Worm (Caenorhabditis elegans) whole organism, young adult: Measurements from ENCODE around the gene Y25C1A.6.

Source experiments
- B0261.1 ChIP-seq: sonication (generic microtip); optimal IDR thresholded peaks from 2 replicates; lab custom pipeline; 2016; ENCODE audit warnings: mild to moderate bottlenecking, missing genetic modification characterization, moderate library complexity, missing compliant biosample characterization
- D2030.7 ChIP-seq: fragments of 200-800 bp; sonication (Bioruptor generic); IDR thresholded peaks from 2 replicates; pipeline ENCODE4 v1.3.6; 2022; ENCODE audit warnings: missing genetic modification reagents, missing genetic modification characterization, missing compliant biosample characterization
- F22D6.2 ChIP-seq: sonication (generic microtip); optimal IDR thresholded peaks from 2 replicates; lab custom pipeline; 2016; ENCODE audit warnings: mild to moderate bottlenecking, missing genetic modification characterization, missing compliant biosample characterization
- F23B12.7 ChIP-seq: sonication (generic microtip); optimal IDR thresholded peaks from 2 replicates; lab custom pipeline; 2017; ENCODE audit warnings: missing genetic modification characterization, mild to moderate bottlenecking, missing compliant biosample characterization, antibody characterized with exemption, moderate library complexity; ENCODE audit not compliant: insufficient read depth
- F37B4.10 ChIP-seq: fragments of 200-800 bp; sonication (Bioruptor generic); IDR thresholded peaks from 2 replicates; pipeline ENCODE4 v1.3.6; 2022; ENCODE audit warnings: missing genetic modification characterization, missing compliant biosample characterization
- F39B2.1 ChIP-seq: fragments of 200-800 bp; sonication (Bioruptor generic); IDR thresholded peaks from 2 replicates; pipeline ENCODE4 v1.3.6; 2022; ENCODE audit warnings: missing genetic modification reagents, missing genetic modification characterization, missing compliant biosample characterization
- ZK185.1 ChIP-seq: sonication (generic microtip); optimal IDR thresholded peaks from 2 replicates; lab custom pipeline; 2016; ENCODE audit warnings: mild to moderate bottlenecking, missing genetic modification characterization, missing compliant biosample characterization; ENCODE audit not compliant: poor library complexity, severe bottlenecking
- ama-1 ChIP-seq, 3 experiments: fragments of 150-350 bp in 1 of 3; sonication (generic microtip) in 2 of 3; optimal IDR thresholded peaks; 2 replicates each; lab custom pipeline; 2014 to 2018; ENCODE audit warnings: missing biosample characterization in 2 of 3, missing genetic modification characterization in 2 of 3, missing genetic modification reagents in 2 of 3
- aptf-2 ChIP-seq: fragments of 200-800 bp; sonication (Bioruptor generic); conservative IDR thresholded peaks from 2 replicates; pipeline ENCODE4 v1.3.6; 2022; ENCODE audit warnings: missing genetic modification reagents, missing genetic modification characterization, missing compliant biosample characterization
- bed-1 ChIP-seq: fragments of 200-800 bp; sonication (Bioruptor generic); IDR thresholded peaks from 2 replicates; pipeline ENCODE4 v1.3.6; 2022; ENCODE audit warnings: missing genetic modification reagents, missing genetic modification characterization, missing compliant biosample characterization
- bed-2 ChIP-seq: fragments of 200-800 bp; sonication (Bioruptor generic); IDR thresholded peaks from 2 replicates; pipeline ENCODE4 v1.3.6; 2022; ENCODE audit warnings: missing genetic modification reagents, missing genetic modification characterization, missing compliant biosample characterization
- ccch-3 ChIP-seq: fragments of 200-800 bp; sonication (Bioruptor generic); optimal IDR thresholded peaks from 2 replicates; lab custom pipeline; 2018; ENCODE audit warnings: mild to moderate bottlenecking, missing genetic modification characterization, missing compliant biosample characterization
- cebp-2 ChIP-seq: fragments of 200-800 bp; sonication (Bioruptor generic); IDR thresholded peaks from 2 replicates; pipeline ENCODE4 v1.3.6; 2022; ENCODE audit warnings: missing genetic modification characterization, missing compliant biosample characterization
- ceh-100 ChIP-seq: fragments of 200-800 bp; sonication (Bioruptor generic); IDR thresholded peaks from 2 replicates; pipeline ENCODE4 v1.3.6; 2022; ENCODE audit warnings: missing genetic modification reagents, missing genetic modification characterization, missing compliant biosample characterization
- ceh-58 ChIP-seq: fragments of 200-800 bp; sonication (Bioruptor generic); IDR thresholded peaks from 2 replicates; pipeline ENCODE4 v1.3.6; 2022; ENCODE audit warnings: missing genetic modification characterization, missing compliant biosample characterization
- hmg-1.2 ChIP-seq: fragments of 200-800 bp; sonication (Bioruptor generic); IDR thresholded peaks from 2 replicates; pipeline ENCODE4 v1.3.6; 2022; ENCODE audit warnings: missing genetic modification reagents, missing genetic modification characterization, missing compliant biosample characterization
- hmg-20 ChIP-seq: fragments of 200-800 bp; sonication (Bioruptor generic); IDR thresholded peaks from 2 replicates; pipeline ENCODE4 v1.3.6; 2022; ENCODE audit warnings: missing genetic modification reagents, missing genetic modification characterization, missing compliant biosample characterization
- madf-3 ChIP-seq: fragments of 200-800 bp; sonication (Bioruptor generic); IDR thresholded peaks from 2 replicates; pipeline ENCODE4 v1.3.6; 2022; ENCODE audit warnings: missing genetic modification reagents, missing genetic modification characterization, missing compliant biosample characterization
- madf-8 ChIP-seq: fragments of 200-800 bp; sonication (Bioruptor generic); conservative IDR thresholded peaks from 2 replicates; pipeline ENCODE4 v1.3.6; 2022; ENCODE audit warnings: missing genetic modification reagents, missing genetic modification characterization, missing compliant biosample characterization
- mcd-1 ChIP-seq: fragments of 200-800 bp; sonication (Bioruptor generic); IDR thresholded peaks from 2 replicates; pipeline ENCODE4 v1.3.6; 2022; ENCODE audit warnings: missing genetic modification reagents, missing genetic modification characterization, missing compliant biosample characterization
- mel-28 ChIP-seq: sonication (generic microtip); optimal IDR thresholded peaks from 2 replicates; lab custom pipeline; 2016; ENCODE audit warnings: borderline replicate concordance, mild to moderate bottlenecking, missing genetic modification characterization, missing compliant biosample characterization
- nhr-80 ChIP-seq: sonication (generic microtip); optimal IDR thresholded peaks from 2 replicates; lab custom pipeline; 2016; ENCODE audit warnings: missing genetic modification characterization, missing compliant biosample characterization
- pha-4 ChIP-seq: fragments of 150-350 bp; sonication (generic microtip); optimal IDR thresholded peaks from 2 replicates; lab custom pipeline; 2014; ENCODE audit warnings: missing biosample characterization, missing genetic modification reagents, missing genetic modification characterization
- rpc-1 ChIP-seq, 2 experiments: fragments of 150-350 bp in 1 of 2; sonication (generic microtip) in 1 of 2; optimal IDR thresholded peaks; 2 replicates each; lab custom pipeline; 2014 to 2018; ENCODE audit warnings: missing biosample characterization in 1 of 2, missing genetic modification characterization in 1 of 2, missing genetic modification reagents in 1 of 2, missing genotype in 1 of 2
- snpc-3.4 ChIP-seq: sonication (generic microtip); optimal IDR thresholded peaks from 2 replicates; lab custom pipeline; 2017; ENCODE audit warnings: missing genetic modification characterization, mild to moderate bottlenecking, missing compliant biosample characterization, antibody characterized with exemption, moderate library complexity, missing genotype, missing genetic modification reagents
- snpc-4 ChIP-seq, 5 experiments: fragments of 150-350 bp in 1 of 5; sonication (generic microtip) in 4 of 5; optimal IDR thresholded peaks; 2 replicates each; lab custom pipeline; 2014 to 2018; ENCODE audit warnings: missing genetic modification characterization in 5 of 5, missing biosample characterization in 3 of 5, antibody characterized with exemption in 2 of 5, mild to moderate bottlenecking in 2 of 5, missing compliant biosample characterization in 2 of 5, missing genotype in 2 of 5, moderate library complexity in 2 of 5, missing genetic modification reagents in 1 of 5
- sptf-2 ChIP-seq: fragments of 200-800 bp; sonication (Bioruptor generic); optimal IDR thresholded peaks from 2 replicates; lab custom pipeline; 2018; ENCODE audit warnings: mild to moderate bottlenecking, missing genetic modification characterization, missing compliant biosample characterization
- tbp1 ChIP-seq: fragments of 200-800 bp; sonication (Bioruptor generic); optimal IDR thresholded peaks from 2 replicates; lab custom pipeline; 2018; ENCODE audit warnings: mild to moderate bottlenecking, missing genetic modification characterization, missing compliant biosample characterization
- xnd-1 ChIP-seq: sonication (generic microtip); optimal IDR thresholded peaks from 2 replicates; lab custom pipeline; 2016; ENCODE audit warnings: missing genotype, missing genetic modification reagents, missing genetic modification characterization, missing compliant biosample characterization
- zfh-2 ChIP-seq: fragments of 200-800 bp; sonication (Bioruptor generic); conservative IDR thresholded peaks from 2 replicates; pipeline ENCODE4 v1.3.6; 2022; ENCODE audit warnings: missing genetic modification reagents, missing genetic modification characterization, missing compliant biosample characterization
- ztf-18 ChIP-seq: sonication (generic microtip); optimal IDR thresholded peaks from 2 replicates; lab custom pipeline; 2016; ENCODE audit warnings: missing genotype, mild to moderate bottlenecking, missing genetic modification characterization, missing compliant biosample characterization
- ztf-26 ChIP-seq: sonication (generic microtip); optimal IDR thresholded peaks from 2 replicates; lab custom pipeline; 2017; ENCODE audit warnings: missing genetic modification characterization, missing compliant biosample characterization
- ztf-28 ChIP-seq: fragments of 200-800 bp; sonication (Bioruptor generic); IDR thresholded peaks from 2 replicates; pipeline ENCODE4 v1.3.6; 2022; ENCODE audit warnings: missing genetic modification reagents, missing genetic modification characterization, missing compliant biosample characterization
- ztf-6 ChIP-seq: fragments of 200-800 bp; sonication (Bioruptor generic); IDR thresholded peaks from 2 replicates; pipeline ENCODE4 v1.3.6; 2022; ENCODE audit warnings: missing genetic modification reagents, missing genetic modification characterization, missing compliant biosample characterization

The Y25C1A.6 gene

ce11 chrII:3050703-3051102, 10.2 kb upstream of the Y25C1A.6 start, which contains the start of gene sri-31:
sri-31 (plus strand) TSS chrII:3051003.
- TF ChIP-seq hmg-1.2 (GFP tag; lab: Robert Waterston, UW), result no peak
- no peak for TF ChIP-seq ceh-100
- TF ChIP-seq mel-28, result no peak
- TF ChIP-seq madf-3, result no peak
- no peak for TF ChIP-seq bed-2 (GFP tag; lab: Robert Waterston, UW)
- no peak for TF ChIP-seq ztf-18 (tag; lab: Kevin White, UChicago)
- TF ChIP-seq hmg-20, result no peak
- TF ChIP-seq F22D6.2 (tag; lab: Kevin White, UChicago), result no peak
- TF ChIP-seq ccch-3 (GFP tag; lab: Kevin White, UChicago), result no peak

ce11 chrII:3051332-3051731, 9.6 kb upstream of the Y25C1A.6 start:
- TF ChIP-seq ztf-6 (GFP tag; lab: Robert Waterston, UW), result no peak
- no peak for TF ChIP-seq nhr-80 (tag; lab: Kevin White, UChicago)
- no peak for TF ChIP-seq cebp-2 (GFP tag; lab: Robert Waterston, UW)
- TF ChIP-seq mcd-1 (GFP tag; lab: Robert Waterston, UW), result no peak
- TF ChIP-seq ztf-28 (GFP tag; lab: Robert Waterston, UW), result no peak
- no peak for TF ChIP-seq rpc-1 (optimal IDR thresholded peaks at IDR 0.05; lab: Kevin White, UChicago)
- TF ChIP-seq rpc-1 (tag; optimal IDR thresholded peaks at IDR 0.05; lab: Kevin White, UChicago), result no peak
- TF ChIP-seq B0261.1 (tag; lab: Kevin White, UChicago), result no peak
- no peak for TF ChIP-seq pha-4 (tag; lab: Kevin White, UChicago)

DNA sequence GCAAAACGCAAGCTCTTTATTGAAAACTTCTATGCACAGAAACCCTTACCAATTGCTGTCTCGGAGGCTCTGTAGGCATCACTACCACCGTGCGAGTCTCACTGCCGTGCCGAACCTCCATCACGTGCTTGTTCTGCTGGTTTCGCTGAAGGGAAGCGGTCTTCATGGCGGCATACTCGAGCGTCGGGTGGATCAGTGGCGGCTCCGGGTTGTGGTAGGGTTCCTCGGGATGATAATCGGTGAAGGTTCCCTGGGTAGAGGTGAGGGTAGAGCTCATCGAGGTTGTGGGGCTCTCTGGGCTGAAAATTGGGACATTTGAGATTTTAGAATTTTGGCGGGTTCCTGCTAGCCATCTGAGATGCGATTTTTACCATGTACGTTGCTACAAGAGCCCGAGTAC, 8.0 kb upstream of the Y25C1A.6 start:
- TF ChIP-seq tbp1 (no peak), zfh-2 (peak; percentile 55; the same call in 1 of the 2 replicates)

DNA sequence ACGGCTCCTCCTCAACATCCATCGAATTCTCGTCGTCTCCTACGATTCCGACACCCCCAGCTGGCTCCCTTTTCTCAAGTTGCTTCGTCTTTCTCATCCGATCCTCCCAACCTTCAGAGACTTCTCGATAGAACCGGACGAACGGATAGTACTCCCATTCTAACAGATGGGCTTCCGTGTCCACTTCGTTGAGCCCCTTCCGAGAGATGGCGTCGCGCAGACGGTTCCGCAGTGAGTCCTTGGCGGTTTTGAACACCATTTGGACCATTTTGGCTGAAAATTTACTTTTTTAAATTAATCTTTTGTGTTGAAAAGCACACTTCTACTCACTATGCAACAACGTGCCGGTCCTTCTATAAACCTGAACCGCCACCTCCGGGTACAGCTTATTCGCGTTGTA, 7.2 kb upstream of the Y25C1A.6 start:
- TF ChIP-seq F23B12.7 (no peak), ceh-58 (GFP tag; lab: Robert Waterston, UW) (no peak), ama-1 (optimal IDR thresholded peaks at IDR 0.05; lab: Kevin White, UChicago) (no peak), ama-1 (GFP tag; optimal IDR thresholded peaks at IDR 0.05; lab: Kevin White, UChicago) (no peak), snpc-3.4 (no peak), ZK185.1 (no peak), D2030.7 (GFP tag; lab: Robert Waterston, UW) (no peak), F39B2.1 (GFP tag; lab: Robert Waterston, UW) (no peak), sptf-2 (GFP tag; lab: Kevin White, UChicago) (no peak), snpc-4 (GFP tag; optimal IDR thresholded peaks at IDR 0.05; lab: Kevin White, UChicago) (no peak), snpc-4 (tag; optimal IDR thresholded peaks at IDR 0.05; lab: Kevin White, UChicago) (no peak), ceh-100 (no peak), ztf-18 (tag; lab: Kevin White, UChicago) (no peak), madf-8 (no peak), ztf-28 (GFP tag; lab: Robert Waterston, UW) (no peak), aptf-2 (GFP tag; lab: Robert Waterston, UW) (no peak), bed-1 (GFP tag; lab: Robert Waterston, UW) (no peak), ztf-26 (no peak), xnd-1 (tag; lab: Kevin White, UChicago) (no peak), mel-28 (no peak), F37B4.10 (GFP tag; lab: Robert Waterston, UW) (no peak)
